Fruit fly (Drosophila melanogaster) whole organism, embryonic: ENCODE results near the gene CG31974.

Experiments used
- Atf-2 ChIP-seq: fragments of 200-800 bp; sonication (Bioruptor generic); optimal IDR thresholded peaks from 2 replicates; lab custom pipeline; 2016; ENCODE audit warnings: missing biosample characterization, missing genetic modification characterization
- B-H2 ChIP-seq: fragments of 200-800 bp; sonication (Bioruptor generic); optimal IDR thresholded peaks from 2 replicates; lab custom pipeline; 2018; ENCODE audit warnings: missing biosample characterization, mild to moderate bottlenecking, missing genetic modification characterization
- CG11247 ChIP-seq: fragments of 200-800 bp; sonication (Bioruptor generic); IDR thresholded peaks from 2 replicates; pipeline ENCODE4 v1.3.6; 2022; ENCODE audit warnings: missing biosample characterization, missing genetic modification characterization
- CG1233 ChIP-seq: fragments of 200-800 bp; sonication (Bioruptor generic); optimal IDR thresholded peaks from 4 replicates; lab custom pipeline; 2018; ENCODE audit warnings: missing biosample characterization, mild to moderate bottlenecking, missing genetic modification characterization
- CG13296 ChIP-seq: fragments of 200-800 bp; sonication (Bioruptor generic); optimal IDR thresholded peaks from 3 replicates; lab custom pipeline; 2018; ENCODE audit warnings: missing biosample characterization, mild to moderate bottlenecking, missing genetic modification characterization
- CG13894 ChIP-seq: fragments of 200-800 bp; sonication (Bioruptor generic); optimal IDR thresholded peaks from 3 replicates; lab custom pipeline; 2018; ENCODE audit warnings: missing biosample characterization, mild to moderate bottlenecking, missing genetic modification characterization, moderate library complexity
- CG16863 ChIP-seq: fragments of 200-800 bp; sonication (Bioruptor generic); optimal IDR thresholded peaks from 3 replicates; lab custom pipeline; 2016; ENCODE audit warnings: missing biosample characterization, missing genetic modification characterization
- CG17361 ChIP-seq: fragments of 200-800 bp; sonication (Bioruptor generic); IDR thresholded peaks from 3 replicates; pipeline ENCODE4 v1.3.6; 2022; ENCODE audit warnings: missing biosample characterization, missing genetic modification characterization
- CG2678 ChIP-seq: fragments of 200-800 bp; sonication (Bioruptor generic); optimal IDR thresholded peaks from 3 replicates; lab custom pipeline; 2019; ENCODE audit warnings: missing biosample characterization, mild to moderate bottlenecking, missing genetic modification characterization, moderate library complexity
- CG34376 ChIP-seq: fragments of 200-800 bp; sonication (Bioruptor generic); optimal IDR thresholded peaks from 2 replicates; lab custom pipeline; 2018; ENCODE audit warnings: missing biosample characterization, mild to moderate bottlenecking, missing genetic modification characterization
- CG7928 ChIP-seq: fragments of 200-800 bp; sonication (Bioruptor generic); optimal IDR thresholded peaks from 2 replicates; lab custom pipeline; 2017; ENCODE audit warnings: missing biosample characterization, mild to moderate bottlenecking, missing genetic modification characterization
- CG8944 ChIP-seq: fragments of 200-800 bp; sonication (Bioruptor generic); optimal IDR thresholded peaks from 3 replicates; lab custom pipeline; 2016; ENCODE audit warnings: missing biosample characterization, missing genetic modification characterization
- CG9437 ChIP-seq: fragments of 200-800 bp; sonication (Bioruptor generic); optimal IDR thresholded peaks from 2 replicates; lab custom pipeline; 2018; ENCODE audit warnings: missing biosample characterization, mild to moderate bottlenecking, missing genetic modification characterization
- CG9797 ChIP-seq: fragments of 200-800 bp; sonication (Bioruptor generic); optimal IDR thresholded peaks from 3 replicates; lab custom pipeline; 2018; ENCODE audit warnings: missing biosample characterization, mild to moderate bottlenecking, missing genetic modification characterization
- CHES-1-like ChIP-seq: fragments of 200-800 bp; sonication (Bioruptor generic); optimal IDR thresholded peaks from 2 replicates; lab custom pipeline; 2016; ENCODE audit warnings: missing biosample characterization, missing genetic modification characterization
- Gsc ChIP-seq: fragments of 200-800 bp; sonication (Bioruptor generic); IDR thresholded peaks from 2 replicates; pipeline ENCODE4 v1.3.6; 2022; ENCODE audit warnings: missing biosample characterization, missing genetic modification characterization
- Hey ChIP-seq: fragments of 200-800 bp; sonication (Bioruptor generic); optimal IDR thresholded peaks from 3 replicates; lab custom pipeline; 2018; ENCODE audit warnings: missing biosample characterization, mild to moderate bottlenecking, missing genetic modification characterization
- Med ChIP-seq: fragments of 200-800 bp; sonication (Bioruptor generic); peaks from one replicate; lab custom pipeline; 2016; ENCODE audit warnings: missing biosample characterization, missing genetic modification characterization, mild to moderate bottlenecking, inconsistent platforms, moderate library complexity
- Meics ChIP-seq: fragments of 200-800 bp; sonication (Bioruptor generic); optimal IDR thresholded peaks from 2 replicates; lab custom pipeline; 2017; ENCODE audit warnings: missing biosample characterization, mild to moderate bottlenecking, missing genetic modification characterization
- Pdp1 ChIP-seq, 2 experiments: fragments of 200-800 bp; sonication (Bioruptor generic); optimal IDR thresholded peaks; 3 replicates each; lab custom pipeline; 2016; ENCODE audit warnings: missing biosample characterization in 2 of 2, missing genetic modification characterization in 2 of 2, mild to moderate bottlenecking in 1 of 2, moderate library complexity in 1 of 2
- bab2 ChIP-seq: fragments of 200-800 bp; sonication (Bioruptor generic); optimal IDR thresholded peaks from 2 replicates; lab custom pipeline; 2016; ENCODE audit warnings: missing biosample characterization, missing genetic modification characterization
- bbx ChIP-seq: fragments of 200-800 bp; sonication (Bioruptor generic); IDR thresholded peaks from 2 replicates; pipeline ENCODE4 v1.3.6; 2022; ENCODE audit warnings: missing biosample characterization, missing genetic modification characterization; ENCODE audit not compliant: partially characterized antibody
- bsh ChIP-seq, 2 experiments: fragments of 200-800 bp; sonication (Bioruptor generic); optimal IDR thresholded peaks; 2 replicates each; lab custom pipeline; 2017 to 2018; ENCODE audit warnings: mild to moderate bottlenecking in 2 of 2, missing biosample characterization in 2 of 2, missing genetic modification characterization in 2 of 2, moderate library complexity in 1 of 2
- ci ChIP-seq: fragments of 200-800 bp; sonication (Bioruptor generic); IDR thresholded peaks from 3 replicates; pipeline ENCODE4 v1.3.6; 2022; ENCODE audit warnings: missing biosample characterization, missing genetic modification characterization
- eve ChIP-seq, 2 experiments: fragments of >200 bp; optimal IDR thresholded peaks; 2 replicates each; lab custom pipeline; 2017; ENCODE audit warnings: missing biosample characterization in 2 of 2, missing genetic modification characterization in 2 of 2
- exex ChIP-seq: fragments of 200-800 bp; sonication (Bioruptor generic); optimal IDR thresholded peaks from 4 replicates; lab custom pipeline; 2018; ENCODE audit warnings: missing biosample characterization, mild to moderate bottlenecking, missing genetic modification characterization, moderate library complexity
- grn ChIP-seq: fragments of 200-800 bp; sonication (Bioruptor generic); optimal IDR thresholded peaks from 3 replicates; lab custom pipeline; 2017; ENCODE audit warnings: missing biosample characterization, missing genetic modification characterization
- lab ChIP-seq: fragments of 200-800 bp; sonication (Bioruptor generic); optimal IDR thresholded peaks from 3 replicates; lab custom pipeline; 2017; ENCODE audit warnings: missing biosample characterization, missing genetic modification characterization, mild to moderate bottlenecking, moderate library complexity, missing genetic modification reagents
- lbe ChIP-seq: fragments of 200-800 bp; sonication (Bioruptor generic); optimal IDR thresholded peaks from 2 replicates; lab custom pipeline; 2016; ENCODE audit warnings: missing biosample characterization, mild to moderate bottlenecking, missing genetic modification characterization
- mirr ChIP-seq: fragments of 200-800 bp; sonication (Bioruptor generic); optimal IDR thresholded peaks from 3 replicates; lab custom pipeline; 2018; ENCODE audit warnings: missing biosample characterization, mild to moderate bottlenecking, missing genetic modification characterization
- nom ChIP-seq: fragments of 200-800 bp; sonication (Bioruptor generic); optimal IDR thresholded peaks from 2 replicates; lab custom pipeline; 2017; ENCODE audit warnings: missing biosample characterization, missing genetic modification characterization, mild to moderate bottlenecking, moderate library complexity, missing genetic modification reagents
- ranshi ChIP-seq: fragments of 200-800 bp; sonication (Bioruptor generic); IDR thresholded peaks from 2 replicates; pipeline ENCODE4 v1.3.6; 2022; ENCODE audit warnings: missing biosample characterization, missing genetic modification characterization
- sd ChIP-seq: fragments of 200-800 bp; sonication (Bioruptor generic); optimal IDR thresholded peaks from 3 replicates; lab custom pipeline; 2018; ENCODE audit warnings: missing biosample characterization, mild to moderate bottlenecking, missing genetic modification characterization, moderate library complexity
- sens ChIP-seq: fragments of 200-800 bp; sonication (Bioruptor generic); peaks from one replicate; lab custom pipeline; 2016; ENCODE audit warnings: missing biosample characterization, missing genetic modification characterization
- sug ChIP-seq: fragments of 200-800 bp; optimal IDR thresholded peaks from 2 replicates; lab custom pipeline; 2019; ENCODE audit warnings: missing biosample characterization, mild to moderate bottlenecking, missing genetic modification characterization, moderate library complexity
- twi ChIP-seq: fragments of 200-800 bp; optimal IDR thresholded peaks from 2 replicates; lab custom pipeline; 2019; ENCODE audit warnings: missing biosample characterization, mild to moderate bottlenecking, missing genetic modification characterization, moderate library complexity
- vnd ChIP-seq: fragments of 200-800 bp; sonication (Bioruptor generic); IDR thresholded peaks from 3 replicates; pipeline ENCODE4 v1.3.6; 2022; ENCODE audit warnings: missing biosample characterization, missing genetic modification characterization; ENCODE audit not compliant: partially characterized antibody

The CG31974 gene

DNA sequence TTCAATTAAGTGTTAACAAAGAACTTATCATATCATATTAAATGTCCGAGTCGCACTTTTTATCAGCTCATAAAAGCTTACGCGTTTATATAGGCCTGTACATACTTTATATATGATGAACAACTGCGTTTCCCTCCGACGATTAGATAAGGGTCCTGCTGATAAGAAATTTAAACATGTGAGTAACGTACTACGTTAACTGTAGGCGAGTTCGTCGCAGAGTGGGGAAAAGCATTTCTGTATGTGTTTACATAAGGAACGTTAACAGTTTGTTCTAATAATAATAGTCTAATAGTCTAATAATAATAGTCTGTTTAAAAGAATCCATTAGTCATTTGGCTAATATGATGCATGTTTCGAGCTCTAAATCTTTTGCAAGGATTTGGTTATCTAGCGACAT lies 27.5 kb upstream of the CG31974 start:
- peak; percentile 13 for TF ChIP-seq lab (GFP tag; lab: Kevin White, UChicago)
- no peak for TF ChIP-seq CG1233
- peak; percentile 40 for TF ChIP-seq sens (GFP tag; lab: Kevin White, UChicago)
- no peak for TF ChIP-seq ranshi (GFP tag; lab: Robert Waterston, UW)
- no peak for TF ChIP-seq CHES-1-like
- peak; percentile 33 for TF ChIP-seq sug (tag; lab: Kevin White, UChicago)
- peak; percentile 15 for TF ChIP-seq CG2678
- TF ChIP-seq exex (tag; lab: Kevin White, UChicago) = peak; percentile 91
- TF ChIP-seq CG9437 (GFP tag; lab: Kevin White, UChicago) = peak; percentile 10
- TF ChIP-seq sd (tag; lab: Kevin White, UChicago) = peak; percentile 21
- TF ChIP-seq Gsc (GFP tag; lab: Robert Waterston, UW) = no peak
- TF ChIP-seq vnd (GFP tag; lab: Robert Waterston, UW) = no peak
- peak in 1 of 2 experiments; percentile 69 for TF ChIP-seq Pdp1 (GFP tag; optimal IDR thresholded peaks at IDR 0.05; lab: Kevin White, UChicago)
- TF ChIP-seq CG13296 (GFP tag; lab: Kevin White, UChicago) = peak; percentile 21
- TF ChIP-seq twi (tag; lab: Kevin White, UChicago) = no peak
- peak in 1 of 2 experiments; percentile 10 for TF ChIP-seq eve (GFP tag; optimal IDR thresholded peaks at IDR 0.05; lab: Kevin White, UChicago)
- TF ChIP-seq CG9797 (GFP tag; lab: Kevin White, UChicago) = no peak
- peak; percentile 61 for TF ChIP-seq Med (GFP tag; lab: Kevin White, UChicago)
- TF ChIP-seq Meics (GFP tag; lab: Kevin White, UChicago) = no peak
- TF ChIP-seq lbe (GFP tag; lab: Kevin White, UChicago) = peak; percentile 29
- no peak for TF ChIP-seq Atf-2 (GFP tag; lab: Kevin White, UChicago)
- TF ChIP-seq CG34376 = peak; percentile 22
- TF ChIP-seq B-H2 (GFP tag; lab: Kevin White, UChicago) = peak; percentile 13
- TF ChIP-seq Hey (tag; lab: Kevin White, UChicago) = no peak
- TF ChIP-seq CG7928 = no peak
- peak; percentile 55 for TF ChIP-seq grn (GFP tag; lab: Kevin White, UChicago)
- no peak for TF ChIP-seq bbx (GFP tag; lab: Robert Waterston, UW)
- no peak for TF ChIP-seq CG8944
- TF ChIP-seq CG16863 (GFP tag; lab: Kevin White, UChicago) = no peak
- TF ChIP-seq bab2 (GFP tag; lab: Kevin White, UChicago) = no peak
- no peak for TF ChIP-seq CG11247 (GFP tag; lab: Robert Waterston, UW)
- TF ChIP-seq ci (GFP tag; lab: Robert Waterston, UW) = no peak
- TF ChIP-seq mirr (GFP tag; lab: Kevin White, UChicago) = peak; percentile 77

DNA sequence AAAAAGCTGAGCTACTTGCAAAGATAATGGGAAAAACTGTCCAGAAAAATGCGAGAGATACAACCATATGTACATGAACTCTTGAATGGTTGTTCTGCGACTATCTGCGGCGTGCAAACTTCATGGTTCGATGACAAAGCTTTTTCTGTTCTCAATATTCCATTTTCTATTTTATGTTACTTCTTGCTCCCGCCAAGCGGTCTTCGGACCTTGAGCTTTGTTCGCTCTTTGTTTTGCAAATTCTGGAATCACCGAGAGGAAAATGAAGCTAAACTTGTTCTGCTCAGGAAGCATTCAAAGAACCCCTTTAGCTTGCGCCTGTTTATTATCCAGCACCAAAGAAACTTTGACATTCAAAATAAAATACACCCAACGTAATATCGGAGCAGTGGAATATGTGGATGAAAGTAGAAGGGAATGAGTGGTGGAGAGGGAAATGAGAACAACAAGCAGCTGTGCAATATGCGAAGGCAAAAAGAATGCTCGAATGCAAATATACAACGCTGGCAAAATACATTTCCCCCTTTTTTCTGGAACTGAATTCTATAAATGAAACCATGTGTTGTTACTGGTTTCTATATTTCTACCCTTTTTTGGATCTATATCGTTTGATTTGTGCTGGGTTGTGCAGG lies 25.5 kb upstream of the CG31974 start:
- TF ChIP-seq bsh (GFP tag; optimal IDR thresholded peaks at IDR 0.05; lab: Kevin White, UChicago) (peak in 1 of 2 experiments; percentile 28), CG17361 (no peak), CG13894 (peak; percentile 20), nom (peak; percentile 93)
